Fruit fly (Drosophila melanogaster) whole organism, embryonic: ENCODE data around the gene CG43331.

Experiments used
- Awh ChIP-seq: fragments of 200-800 bp; sonication (Bioruptor generic); IDR thresholded peaks from 2 replicates; pipeline ENCODE4, ENCODE4 v1.3.6; 2022; ENCODE audit warnings: missing biosample characterization, missing genetic modification characterization
- Blimp-1 ChIP-seq: fragments of 200-800 bp; sonication (Bioruptor generic); optimal IDR thresholded peaks from 3 replicates; lab custom pipeline; 2018; ENCODE audit warnings: missing biosample characterization, missing genetic modification characterization, mild to moderate bottlenecking, moderate library complexity, missing genetic modification reagents
- CG12299 ChIP-seq: fragments of 200-800 bp; sonication (Bioruptor generic); optimal IDR thresholded peaks from 2 replicates; lab custom pipeline; 2018; ENCODE audit warnings: missing biosample characterization, mild to moderate bottlenecking, missing genetic modification characterization
- CG13123 ChIP-seq: fragments of 200-800 bp; sonication (Bioruptor generic); optimal IDR thresholded peaks from 2 replicates; lab custom pipeline; 2016; ENCODE audit warnings: missing biosample characterization, missing genetic modification characterization
- CG15269 ChIP-seq: fragments of 200-800 bp; sonication (Bioruptor generic); optimal IDR thresholded peaks from 2 replicates; lab custom pipeline; 2018; ENCODE audit warnings: missing biosample characterization, mild to moderate bottlenecking, missing genetic modification characterization, moderate library complexity
- CG16779 ChIP-seq: fragments of 200-800 bp; sonication (Bioruptor generic); IDR thresholded peaks from 2 replicates; pipeline ENCODE4 v1.3.6; 2022; ENCODE audit warnings: missing biosample characterization, missing genetic modification characterization
- CG2116 ChIP-seq: fragments of 200-800 bp; sonication (Bioruptor generic); optimal IDR thresholded peaks from 3 replicates; lab custom pipeline; 2018; ENCODE audit warnings: missing biosample characterization, mild to moderate bottlenecking, missing genetic modification characterization
- CG31388 ChIP-seq: fragments of 200-800 bp; sonication (Bioruptor generic); optimal IDR thresholded peaks from 2 replicates; lab custom pipeline; 2016; ENCODE audit warnings: missing biosample characterization, missing genetic modification characterization
- CG31441 ChIP-seq: fragments of 200-800 bp; sonication (Bioruptor generic); IDR thresholded peaks from 2 replicates; pipeline ENCODE4 v1.3.6; 2022; ENCODE audit warnings: missing biosample characterization, missing genetic modification characterization
- CG34376 ChIP-seq: fragments of 200-800 bp; sonication (Bioruptor generic); optimal IDR thresholded peaks from 2 replicates; lab custom pipeline; 2018; ENCODE audit warnings: missing biosample characterization, mild to moderate bottlenecking, missing genetic modification characterization
- CG4328 ChIP-seq: fragments of 200-800 bp; sonication (Bioruptor generic); optimal IDR thresholded peaks from 3 replicates; lab custom pipeline; 2017; ENCODE audit warnings: missing biosample characterization, missing genetic modification reagents, missing genetic modification characterization
- CG4730 ChIP-seq: fragments of 200-800 bp; sonication (Bioruptor generic); IDR thresholded peaks from 2 replicates; pipeline ENCODE4 v1.3.6; 2022; ENCODE audit warnings: missing biosample characterization, missing genetic modification characterization
- CG6683 ChIP-seq: fragments of 200-800 bp; sonication (Bioruptor generic); optimal IDR thresholded peaks from 2 replicates; lab custom pipeline; 2017; ENCODE audit warnings: missing biosample characterization, mild to moderate bottlenecking, missing genetic modification characterization, missing genetic modification reagents
- CG6813 ChIP-seq: fragments of 200-800 bp; sonication (Bioruptor generic); optimal IDR thresholded peaks from 2 replicates; lab custom pipeline; 2017; ENCODE audit warnings: missing biosample characterization, missing genetic modification characterization, mild to moderate bottlenecking, moderate library complexity, missing genetic modification reagents
- CG6854 ChIP-seq: fragments of 200-800 bp; sonication (Bioruptor generic); optimal IDR thresholded peaks from 3 replicates; lab custom pipeline; 2017; ENCODE audit warnings: missing biosample characterization, mild to moderate bottlenecking, missing genetic modification characterization
- CG8281 ChIP-seq: fragments of 200-800 bp; sonication (Bioruptor generic); optimal IDR thresholded peaks from 2 replicates; lab custom pipeline; 2018; ENCODE audit warnings: missing biosample characterization, mild to moderate bottlenecking, missing genetic modification characterization, moderate library complexity
- CG8359 ChIP-seq: fragments of 200-800 bp; sonication (Bioruptor generic); optimal IDR thresholded peaks from 2 replicates; lab custom pipeline; 2017; ENCODE audit warnings: missing biosample characterization, mild to moderate bottlenecking, missing genetic modification characterization, borderline replicate concordance
- Doc2 ChIP-seq: fragments of 200-800 bp; sonication (Bioruptor generic); IDR thresholded peaks from 2 replicates; pipeline ENCODE4 v1.3.6; 2022; ENCODE audit warnings: missing biosample characterization, missing genetic modification characterization
- E2f1 ChIP-seq: fragments of 200-800 bp; sonication (Bioruptor generic); IDR thresholded peaks from 2 replicates; pipeline ENCODE4 v1.3.6; 2022; ENCODE audit warnings: missing biosample characterization, missing genetic modification characterization
- GATAe ChIP-seq: fragments of 200-800 bp; sonication (Bioruptor generic); conservative IDR thresholded peaks from 2 replicates; pipeline ENCODE4 v1.3.6; 2022; ENCODE audit warnings: missing biosample characterization, missing genetic modification characterization
- Hey ChIP-seq: fragments of 200-800 bp; sonication (Bioruptor generic); optimal IDR thresholded peaks from 3 replicates; lab custom pipeline; 2018; ENCODE audit warnings: missing biosample characterization, mild to moderate bottlenecking, missing genetic modification characterization
- Hr78 ChIP-seq, 2 experiments: fragments of 200-800 bp in 1 of 2; fragments of >200 bp in 1 of 2; sonication (Bioruptor generic) in 1 of 2; optimal IDR thresholded peaks; 2 replicates each; lab custom pipeline; 2017 to 2019; ENCODE audit warnings: missing biosample characterization in 2 of 2, missing genetic modification characterization in 2 of 2, mild to moderate bottlenecking in 1 of 2, moderate library complexity in 1 of 2
- MBD-R2 ChIP-seq: fragments of 200-800 bp; sonication (Bioruptor generic); IDR thresholded peaks from 2 replicates; pipeline ENCODE4 v1.3.6; 2022; ENCODE audit warnings: missing biosample characterization, missing genetic modification characterization
- Med ChIP-seq: fragments of 200-800 bp; sonication (Bioruptor generic); peaks from one replicate; lab custom pipeline; 2016; ENCODE audit warnings: missing biosample characterization, missing genetic modification characterization, mild to moderate bottlenecking, inconsistent platforms, moderate library complexity
- NfI ChIP-seq: fragments of 200-800 bp; sonication (Bioruptor generic); optimal IDR thresholded peaks from 3 replicates; lab custom pipeline; 2018; ENCODE audit warnings: missing biosample characterization, mild to moderate bottlenecking, missing genetic modification characterization, moderate library complexity
- Pdp1 ChIP-seq, 2 experiments: fragments of 200-800 bp; sonication (Bioruptor generic); optimal IDR thresholded peaks; 3 replicates each; lab custom pipeline; 2016; ENCODE audit warnings: missing biosample characterization in 2 of 2, missing genetic modification characterization in 2 of 2, mild to moderate bottlenecking in 1 of 2, moderate library complexity in 1 of 2
- Spps ChIP-seq: fragments of 200-800 bp; sonication (Bioruptor generic); optimal IDR thresholded peaks from 2 replicates; lab custom pipeline; 2018; ENCODE audit warnings: missing biosample characterization, mild to moderate bottlenecking, missing genetic modification characterization
- ap ChIP-seq: fragments of 200-800 bp; sonication (Bioruptor generic); IDR thresholded peaks from 2 replicates; pipeline ENCODE4 v1.3.6; 2022; ENCODE audit warnings: missing biosample characterization, missing genetic modification characterization
- bab2 ChIP-seq: fragments of 200-800 bp; sonication (Bioruptor generic); optimal IDR thresholded peaks from 2 replicates; lab custom pipeline; 2016; ENCODE audit warnings: missing biosample characterization, missing genetic modification characterization
- caup ChIP-seq: fragments of 200-800 bp; sonication (Bioruptor generic); optimal IDR thresholded peaks from 3 replicates; lab custom pipeline; 2017; ENCODE audit warnings: missing biosample characterization, mild to moderate bottlenecking, missing genetic modification characterization, moderate library complexity; ENCODE audit not compliant: severe bottlenecking
- chn ChIP-seq: fragments of 200-800 bp; sonication (Bioruptor generic); optimal IDR thresholded peaks from 2 replicates; lab custom pipeline; 2016; ENCODE audit warnings: missing biosample characterization, missing genetic modification characterization
- ci ChIP-seq: fragments of 200-800 bp; sonication (Bioruptor generic); IDR thresholded peaks from 3 replicates; pipeline ENCODE4 v1.3.6; 2022; ENCODE audit warnings: missing biosample characterization, missing genetic modification characterization
- dmrt11E ChIP-seq: fragments of 200-800 bp; sonication (Bioruptor generic); optimal IDR thresholded peaks from 3 replicates; lab custom pipeline; 2018; ENCODE audit warnings: missing biosample characterization, mild to moderate bottlenecking, missing genetic modification characterization, moderate library complexity
- esg ChIP-seq: fragments of 200-800 bp; sonication (Bioruptor generic); conservative IDR thresholded peaks from 2 replicates; pipeline ENCODE4 v1.3.6; 2022; ENCODE audit warnings: missing biosample characterization, missing genetic modification characterization
- exex ChIP-seq: fragments of 200-800 bp; sonication (Bioruptor generic); optimal IDR thresholded peaks from 4 replicates; lab custom pipeline; 2018; ENCODE audit warnings: missing biosample characterization, mild to moderate bottlenecking, missing genetic modification characterization, moderate library complexity
- gce ChIP-seq: fragments of 200-800 bp; sonication (Bioruptor generic); IDR thresholded peaks from 3 replicates; pipeline ENCODE4 v1.3.6; 2022; ENCODE audit warnings: missing biosample characterization, missing genetic modification characterization
- grn ChIP-seq: fragments of 200-800 bp; sonication (Bioruptor generic); optimal IDR thresholded peaks from 3 replicates; lab custom pipeline; 2017; ENCODE audit warnings: missing biosample characterization, missing genetic modification characterization
- her ChIP-seq: fragments of 200-800 bp; sonication (Bioruptor generic); optimal IDR thresholded peaks from 2 replicates; lab custom pipeline; 2016; ENCODE audit warnings: missing biosample characterization, missing genetic modification characterization
- kah ChIP-seq: fragments of 200-800 bp; sonication (Bioruptor generic); optimal IDR thresholded peaks from 2 replicates; lab custom pipeline; 2018; ENCODE audit warnings: missing biosample characterization, mild to moderate bottlenecking, missing genetic modification characterization
- lab ChIP-seq: fragments of 200-800 bp; sonication (Bioruptor generic); optimal IDR thresholded peaks from 3 replicates; lab custom pipeline; 2017; ENCODE audit warnings: missing biosample characterization, missing genetic modification characterization, mild to moderate bottlenecking, moderate library complexity, missing genetic modification reagents
- mirr ChIP-seq: fragments of 200-800 bp; sonication (Bioruptor generic); optimal IDR thresholded peaks from 3 replicates; lab custom pipeline; 2018; ENCODE audit warnings: missing biosample characterization, mild to moderate bottlenecking, missing genetic modification characterization
- nerfin-1 ChIP-seq: fragments of 200-800 bp; sonication (Bioruptor generic); optimal IDR thresholded peaks from 3 replicates; lab custom pipeline; 2019; ENCODE audit warnings: missing biosample characterization, mild to moderate bottlenecking, missing genetic modification characterization, moderate library complexity
- otp ChIP-seq: fragments of 200-800 bp; sonication (Bioruptor generic); IDR thresholded peaks from 3 replicates; pipeline ENCODE4, ENCODE4 v1.3.6; 2022; ENCODE audit warnings: missing biosample characterization, missing genetic modification characterization
- pho ChIP-seq: fragments of 200-800 bp; sonication (Bioruptor generic); optimal IDR thresholded peaks from 2 replicates; lab custom pipeline; 2016; ENCODE audit warnings: missing biosample characterization, missing genetic modification characterization
- rib ChIP-seq: fragments of 200-800 bp; sonication (Bioruptor generic); IDR thresholded peaks from 2 replicates; pipeline ENCODE4 v1.3.6; 2022; ENCODE audit warnings: missing biosample characterization, missing genetic modification characterization
- sd ChIP-seq: fragments of 200-800 bp; sonication (Bioruptor generic); optimal IDR thresholded peaks from 3 replicates; lab custom pipeline; 2018; ENCODE audit warnings: missing biosample characterization, mild to moderate bottlenecking, missing genetic modification characterization, moderate library complexity
- shn ChIP-seq: fragments of 200-800 bp; sonication (Bioruptor generic); optimal IDR thresholded peaks from 3 replicates; lab custom pipeline; 2016; ENCODE audit warnings: missing biosample characterization, missing genetic modification characterization
- sug ChIP-seq: fragments of 200-800 bp; optimal IDR thresholded peaks from 2 replicates; lab custom pipeline; 2019; ENCODE audit warnings: missing biosample characterization, mild to moderate bottlenecking, missing genetic modification characterization, moderate library complexity
- tx ChIP-seq: fragments of 200-800 bp; sonication (Bioruptor generic); optimal IDR thresholded peaks from 2 replicates; lab custom pipeline; 2016; ENCODE audit warnings: missing biosample characterization, missing genetic modification characterization
- vnd ChIP-seq: fragments of 200-800 bp; sonication (Bioruptor generic); IDR thresholded peaks from 3 replicates; pipeline ENCODE4 v1.3.6; 2022; ENCODE audit warnings: missing biosample characterization, missing genetic modification characterization; ENCODE audit not compliant: partially characterized antibody
- z ChIP-seq: fragments of 200-800 bp; sonication (Bioruptor generic); IDR thresholded peaks from 3 replicates; pipeline ENCODE4 v1.3.6; 2022; ENCODE audit warnings: missing biosample characterization, missing genetic modification characterization

CG43331 gene

dm6 chr3L:22458271-22458670, 45.4 kb downstream of the CG43331 start:
- TF ChIP-seq vnd (GFP tag; lab: Robert Waterston, UW) (0 out of 3 replicates have a peak, but pooled peaks have one; percentile 22), Med (GFP tag; lab: Kevin White, UChicago) (peak; percentile 10), bab2 (GFP tag; lab: Kevin White, UChicago) (no peak), GATAe (GFP tag; lab: Robert Waterston, UW) (peak; percentile 68), sug (tag; lab: Kevin White, UChicago) (peak; percentile 96), grn (GFP tag; lab: Kevin White, UChicago) (peak; percentile 55), gce (GFP tag; lab: Robert Waterston, UW) (no peak), her (no peak), E2f1 (GFP tag; lab: Robert Waterston, UW) (no peak), CG31388 (GFP tag; lab: Kevin White, UChicago) (no peak), Spps (tag; lab: Kevin White, UChicago) (no peak), CG4328 (no peak), CG31441 (GFP tag; lab: Robert Waterston, UW) (no peak), rib (peak; percentile 37; the same call in 1 of the 2 replicates), caup (GFP tag; lab: Kevin White, UChicago) (peak; percentile 47), esg (GFP tag; lab: Robert Waterston, UW) (no peak), NfI (GFP tag; lab: Kevin White, UChicago) (no peak), CG13123 (GFP tag; lab: Kevin White, UChicago) (no peak), Hey (tag; lab: Kevin White, UChicago) (peak; percentile 54), kah (no peak), sd (tag; lab: Kevin White, UChicago) (peak; percentile 100), Pdp1 (GFP tag; optimal IDR thresholded peaks at IDR 0.05; lab: Kevin White, UChicago) (peak in 1 of 2 experiments; percentile 49), CG8281 (tag; lab: Kevin White, UChicago) (no peak), CG6683 (GFP tag; lab: Kevin White, UChicago) (no peak), CG34376 (GFP tag; lab: Kevin White, UChicago) (peak; percentile 13), Hr78 (GFP tag; optimal IDR thresholded peaks at IDR 0.05; lab: Kevin White, UChicago) (peak in 1 of 2 experiments; percentile 48), CG8359 (GFP tag; lab: Kevin White, UChicago) (no peak), CG2116 (no peak), exex (peak; percentile 94), lab (GFP tag; lab: Kevin White, UChicago) (peak; percentile 53), mirr (peak; percentile 89), MBD-R2 (GFP tag; lab: Robert Waterston, UW) (no peak), CG12299 (tag; lab: Kevin White, UChicago) (no peak), ci (0 out of 3 replicates have a peak, but pooled peaks have one; percentile 8), chn (no peak), z (GFP tag; lab: Robert Waterston, UW) (no peak), ap (GFP tag; lab: Robert Waterston, UW) (no peak), CG4730 (GFP tag; lab: Robert Waterston, UW) (no peak)

DNA sequence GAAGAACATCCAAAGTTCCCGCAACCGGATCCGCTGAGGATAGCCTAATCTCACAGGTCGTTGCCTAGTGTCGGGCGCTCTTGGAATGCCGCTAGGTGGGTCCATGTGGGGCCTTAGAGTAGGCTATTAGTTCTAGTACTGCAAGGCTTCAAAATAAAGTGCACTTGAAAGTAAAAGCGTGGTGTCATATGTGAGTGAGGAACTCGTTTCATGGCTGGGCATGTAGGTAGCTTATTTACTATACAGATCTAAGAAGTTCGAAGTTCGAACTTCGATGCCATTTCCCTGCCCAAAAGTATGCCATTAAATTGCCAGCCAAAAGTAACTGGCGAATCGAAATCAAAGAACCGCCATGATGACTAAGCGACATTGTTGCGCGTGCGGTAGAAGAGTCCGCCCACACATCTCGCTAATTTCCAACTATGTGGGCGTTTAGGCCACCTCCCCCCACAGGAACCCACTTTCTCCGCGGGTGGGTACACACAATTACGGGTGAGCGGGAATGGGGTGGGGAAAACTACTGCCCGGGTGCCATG, 47.6 kb downstream of the CG43331 start:
- TF ChIP-seq pho (GFP tag; lab: Kevin White, UChicago) (no peak), Doc2 (GFP tag; lab: Robert Waterston, UW) (no peak), rib (no peak), tx (GFP tag; lab: Kevin White, UChicago) (no peak), Med (GFP tag; lab: Kevin White, UChicago) (peak; percentile 25), Hey (tag; lab: Kevin White, UChicago) (no peak), CG6813 (GFP tag; lab: Kevin White, UChicago) (no peak), shn (GFP tag; lab: Kevin White, UChicago) (no peak), nerfin-1 (tag; lab: Kevin White, UChicago) (no peak), dmrt11E (tag; lab: Kevin White, UChicago) (no peak), CG15269 (tag; lab: Kevin White, UChicago) (no peak), Blimp-1 (peak; percentile 75), CG16779 (no peak), CG6854 (GFP tag; lab: Kevin White, UChicago) (no peak), Awh (GFP tag; lab: Robert Waterston, UW) (no peak), otp (GFP tag; lab: Robert Waterston, UW) (no peak)
